ENCODE assay signal across 6 worm cellular contexts in genomic region chrIV:12773519-12773918, ce11.
A peak's percentile ranks its signal among the peaks of the same experiment; 100 is the strongest.
TF ChIP-seq lines count a peak whose summit lies in the region.

unc-31 (plus strand) TSS chrIV:12773867.

TF ChIP-seq in whole organism, L1 larva, 84 proteins besides CTCF, POLR2A, EP300 and RAD21:
- no peak for TF ChIP-seq snu-23 (GFP tag; optimal IDR thresholded peaks at IDR 0.05; lab: Kevin White, UChicago)
- no peak for TF ChIP-seq zag-1 (tag; optimal IDR thresholded peaks at IDR 0.05; lab: Kevin White, UChicago)
- TF ChIP-seq skn-1 (tag; optimal IDR thresholded peaks at IDR 0.05; lab: Kevin White, UChicago): no peak
- TF ChIP-seq lin-14 (GFP tag; optimal IDR thresholded peaks at IDR 0.05; lab: Kevin White, UChicago): peak; percentile 68
- TF ChIP-seq C04F5.9 (tag; optimal IDR thresholded peaks at IDR 0.05; lab: Kevin White, UChicago): no peak
- peak; percentile 77 for TF ChIP-seq fkh-10 (GFP tag; optimal IDR thresholded peaks at IDR 0.05; lab: Kevin White, UChicago)
TF ChIP-seq in whole organism, L1 larva: peak in this region for 2.

TF ChIP-seq in whole organism, L2 larva, 48 proteins besides CTCF, POLR2A, EP300 and RAD21:
- no peak for TF ChIP-seq egl-27 (tag; optimal IDR thresholded peaks at IDR 0.05; lab: Kevin White, UChicago)
- no peak for TF ChIP-seq fos-1 (tag; optimal IDR thresholded peaks at IDR 0.05; lab: Kevin White, UChicago)
- peak; percentile 1 for TF ChIP-seq C34F6.9 (tag; optimal IDR thresholded peaks at IDR 0.05; lab: Kevin White, UChicago)
- TF ChIP-seq unc-55 (GFP tag; optimal IDR thresholded peaks at IDR 0.05; lab: Kevin White, UChicago): peak; percentile 20
- TF ChIP-seq sma-9 (GFP tag; optimal IDR thresholded peaks at IDR 0.05; lab: Kevin White, UChicago): no peak
- TF ChIP-seq sma-9 (tag; optimal IDR thresholded peaks at IDR 0.05; lab: Kevin White, UChicago): no peak
- no peak for TF ChIP-seq nhr-237 (tag; optimal IDR thresholded peaks at IDR 0.05; lab: Kevin White, UChicago)
- no peak for TF ChIP-seq nhr-77 (tag; optimal IDR thresholded peaks at IDR 0.05; lab: Kevin White, UChicago)
- TF ChIP-seq nhr-23 (tag; optimal IDR thresholded peaks at IDR 0.05; lab: Kevin White, UChicago): no peak
TF ChIP-seq in whole organism, L2 larva: peak in this region for 2.

TF ChIP-seq in whole organism, L3 larva, 47 proteins besides CTCF, POLR2A, EP300 and RAD21:
- TF ChIP-seq elt-1 (tag; optimal IDR thresholded peaks at IDR 0.05; lab: Kevin White, UChicago) (no peak), nhr-23 (tag; optimal IDR thresholded peaks at IDR 0.05; lab: Kevin White, UChicago) (no peak), ztf-4 (tag; optimal IDR thresholded peaks at IDR 0.05; lab: Kevin White, UChicago) (no peak), nhr-67 (tag; optimal IDR thresholded peaks at IDR 0.05; lab: Kevin White, UChicago) (no peak), fkh-10 (GFP tag; optimal IDR thresholded peaks at IDR 0.05; lab: Kevin White, UChicago) (peak; percentile 63), eor-1 (tag; optimal IDR thresholded peaks at IDR 0.05; lab: Kevin White, UChicago) (no peak), nhr-28 (tag; optimal IDR thresholded peaks at IDR 0.05; lab: Kevin White, UChicago) (no peak), fkh-2 (tag; optimal IDR thresholded peaks at IDR 0.05; lab: Kevin White, UChicago) (no peak)

TF ChIP-seq in whole organism, L4 larva, 104 proteins besides CTCF, POLR2A, EP300 and RAD21:
- TF ChIP-seq attf-4 (tag; optimal IDR thresholded peaks at IDR 0.05; lab: Kevin White, UChicago): no peak
- TF ChIP-seq nhr-48 (tag; optimal IDR thresholded peaks at IDR 0.05; lab: Kevin White, UChicago): no peak
- no peak for TF ChIP-seq zip-2 (tag; optimal IDR thresholded peaks at IDR 0.05; lab: Kevin White, UChicago)
- no peak for TF ChIP-seq ZK337.2 (GFP tag; IDR thresholded peaks at IDR 0.05; lab: Robert Waterston, UW)
- TF ChIP-seq duxl-1 (tag; optimal IDR thresholded peaks at IDR 0.05; lab: Kevin White, UChicago; ENCODE audit: poor library complexity): no peak
- TF ChIP-seq zag-1 (tag; optimal IDR thresholded peaks at IDR 0.05; lab: Kevin White, UChicago): no peak
- no peak for TF ChIP-seq hif-1 (tag; optimal IDR thresholded peaks at IDR 0.05; lab: Kevin White, UChicago)
- TF ChIP-seq madf-5 (GFP tag; IDR thresholded peaks at IDR 0.05; lab: Robert Waterston, UW): no peak
- TF ChIP-seq dmd-9 (GFP tag; IDR thresholded peaks at IDR 0.05; lab: Robert Waterston, UW): no peak
- peak; percentile 35; the same call in 1 of the 2 replicates for TF ChIP-seq ctbp-1 (GFP tag; IDR thresholded peaks at IDR 0.05; lab: Robert Waterston, UW)
- peak; percentile 30 for TF ChIP-seq ces-1 (GFP tag; optimal IDR thresholded peaks at IDR 0.05; lab: Kevin White, UChicago)
- no peak for TF ChIP-seq R02D3.7 (tag; optimal IDR thresholded peaks at IDR 0.05; lab: Kevin White, UChicago)
- peak; percentile 71 for TF ChIP-seq fkh-10 (GFP tag; optimal IDR thresholded peaks at IDR 0.05; lab: Kevin White, UChicago)
- TF ChIP-seq nhr-25 (tag; optimal IDR thresholded peaks at IDR 0.05; lab: Kevin White, UChicago; ENCODE audit: borderline replicate concordance, insufficient read depth): no peak
- TF ChIP-seq gei-8 (GFP tag; optimal IDR thresholded peaks at IDR 0.05; lab: Kevin White, UChicago): no peak
- TF ChIP-seq dpl-1 (GFP tag; optimal IDR thresholded peaks at IDR 0.05; lab: Kevin White, UChicago): no peak
- TF ChIP-seq spr-1 (tag; optimal IDR thresholded peaks at IDR 0.05; lab: Kevin White, UChicago): no peak

TF ChIP-seq in whole organism, late embryonic, 69 proteins besides CTCF, POLR2A, EP300 and RAD21:
- TF ChIP-seq hlh-15 (tag; optimal IDR thresholded peaks at IDR 0.05; lab: Kevin White, UChicago) (no peak), rnt-1 (tag; optimal IDR thresholded peaks at IDR 0.05; lab: Kevin White, UChicago) (no peak), unc-42 (tag; optimal IDR thresholded peaks at IDR 0.05; lab: Kevin White, UChicago) (peak; percentile 78), ceh-9 (tag; optimal IDR thresholded peaks at IDR 0.05; lab: Kevin White, UChicago) (no peak)
TF ChIP-seq in whole organism, late embryonic: peak in this region for 1.

TF ChIP-seq in whole organism, mixed stage, embryonic, 35 proteins besides CTCF, POLR2A, EP300 and RAD21:
- TF ChIP-seq ces-1 (GFP tag; optimal IDR thresholded peaks at IDR 0.05; lab: Kevin White, UChicago) (peak; percentile 52), ham-2 (GFP tag; optimal IDR thresholded peaks at IDR 0.05; lab: Kevin White, UChicago) (no peak), M03D4.4 (tag; optimal IDR thresholded peaks at IDR 0.05; lab: Kevin White, UChicago) (no peak), ceh-39 (tag; optimal IDR thresholded peaks at IDR 0.05; lab: Kevin White, UChicago) (no peak), lin-13 (tag; optimal IDR thresholded peaks at IDR 0.05; lab: Kevin White, UChicago) (no peak), unc-120 (tag; optimal IDR thresholded peaks at IDR 0.05; lab: Kevin White, UChicago; ENCODE audit: poor library complexity, severe bottlenecking) (no peak), elt-1 (tag; optimal IDR thresholded peaks at IDR 0.05; lab: Kevin White, UChicago; ENCODE audit: borderline replicate concordance, insufficient read depth) (no peak), hlh-1 (tag; optimal IDR thresholded peaks at IDR 0.05; lab: Kevin White, UChicago) (no peak)

Comparison
In these comparisons a context has a peak if more than half of its experiments do, and no peak if none do; other contexts are left out.
1. Of the 29 proteins assayed by ChIP-seq in both whole organism, L4 larva and whole organism, L1 larva: peak only in whole organism, L4 larva: ces-1; only in whole organism, L1 larva: none; in both: fkh-10; in neither: 27.